Worm (Caenorhabditis elegans) whole organism, mixed stage, embryonic: ENCODE results near the gene clc-6.

Experiments used
- blmp-1 ChIP-seq: fragments of 150-350 bp; optimal IDR thresholded peaks from 2 replicates; lab custom pipeline; 2014; ENCODE audit warnings: missing biosample characterization, missing genetic modification characterization
- flh-1 ChIP-seq: fragments of 200-800 bp; sonication (Bioruptor generic); optimal IDR thresholded peaks from 2 replicates; lab custom pipeline; 2018; ENCODE audit warnings: mild to moderate bottlenecking, missing genetic modification characterization, moderate library complexity, missing compliant biosample characterization
- mab-5 ChIP-seq: fragments of 150-350 bp; optimal IDR thresholded peaks from 2 replicates; lab custom pipeline; 2014; ENCODE audit warnings: missing biosample characterization, missing genetic modification characterization
- nhr-76 ChIP-seq: sonication (generic microtip); optimal IDR thresholded peaks from 2 replicates; lab custom pipeline; 2017; ENCODE audit warnings: missing biosample characterization, missing genetic modification characterization
- pha-4 ChIP-seq: fragments of 150-350 bp; optimal IDR thresholded peaks from 2 replicates; lab custom pipeline; 2018; ENCODE audit warnings: missing biosample characterization, missing genetic modification reagents, missing genetic modification characterization
- snpc-4 ChIP-seq: fragments of 150-350 bp; optimal IDR thresholded peaks from 2 replicates; lab custom pipeline; 2014; ENCODE audit warnings: missing biosample characterization, missing genetic modification characterization
- unc-120 ChIP-seq: sonication (generic microtip); optimal IDR thresholded peaks from 2 replicates; lab custom pipeline; 2017; ENCODE audit warnings: missing genetic modification characterization, missing compliant biosample characterization; ENCODE audit not compliant: poor library complexity, severe bottlenecking
- zip-8 ChIP-seq: fragments of 150-350 bp; optimal IDR thresholded peaks from 2 replicates; lab custom pipeline; 2014; ENCODE audit warnings: missing biosample characterization, missing genetic modification characterization

DNA sequence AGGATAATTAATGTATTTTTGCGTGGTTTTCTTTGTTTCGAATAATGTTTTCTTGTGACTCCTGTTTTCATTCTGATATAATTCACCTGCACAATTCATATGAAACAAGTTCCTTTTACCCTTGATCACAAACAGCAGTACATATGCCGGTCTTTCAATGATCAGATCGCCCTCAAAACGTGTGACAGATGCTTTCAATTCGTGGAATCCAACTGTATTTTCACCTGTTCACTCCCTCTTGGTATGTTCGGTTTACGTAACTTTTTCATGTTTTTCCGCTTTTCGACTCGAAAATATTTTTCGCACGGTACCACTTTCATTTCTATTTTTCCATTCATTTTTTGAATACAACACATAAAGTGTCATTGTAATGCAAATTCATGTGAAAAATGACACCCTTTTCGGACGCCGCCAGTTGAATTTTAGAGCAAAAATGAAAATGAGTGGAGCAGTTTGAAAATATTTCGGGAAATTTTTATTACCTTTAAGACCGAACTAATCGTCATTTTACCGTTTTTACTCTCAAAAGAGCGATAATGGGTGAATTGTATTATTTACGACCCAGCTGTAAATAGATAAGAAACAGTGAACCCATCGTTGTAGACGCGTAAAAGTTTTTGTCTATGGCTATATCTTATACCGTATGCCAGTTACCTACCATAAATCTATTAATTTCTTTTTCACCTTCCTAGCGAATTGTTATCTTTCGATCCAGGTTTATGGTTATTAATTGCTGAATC lies 6.0 kb upstream of the clc-6 start, which contains the start of gene K10D6.4:
- TF ChIP-seq pha-4 (tag; lab: Kevin White, UChicago) (no peak), snpc-4 (tag; lab: Kevin White, UChicago) (no peak), flh-1 (no peak), nhr-76 (tag; lab: Kevin White, UChicago) (no peak), mab-5 (tag; lab: Kevin White, UChicago) (no peak), unc-120 (tag; lab: Kevin White, UChicago) (no peak), zip-8 (no peak), blmp-1 (tag; lab: Kevin White, UChicago) (no peak)
